Worm (Caenorhabditis elegans) whole organism, L3 larva: Measurements from ENCODE around the gene mev-1.

Experiments
- aly-2 ChIP-seq: fragments of 150-350 bp; optimal IDR thresholded peaks from 2 replicates; lab custom pipeline; 2014; ENCODE audit warnings: missing biosample characterization, missing genetic modification characterization
- ceh-82 ChIP-seq: fragments of 150-350 bp; optimal IDR thresholded peaks from 2 replicates; lab custom pipeline; 2014; ENCODE audit warnings: missing biosample characterization, missing genetic modification characterization
- elt-2 ChIP-seq: sonication (generic microtip); optimal IDR thresholded peaks from 2 replicates; lab custom pipeline; 2016; ENCODE audit warnings: missing genetic modification reagents, mild to moderate bottlenecking, missing genetic modification characterization, missing compliant biosample characterization
- elt-3 ChIP-seq, 3 experiments: fragments of 150-350 bp in 1 of 3; sonication (generic microtip) in 2 of 3; optimal IDR thresholded peaks; 2 replicates in 2 of 3; 4 replicates in 1 of 3; lab custom pipeline; 2014 to 2017; ENCODE audit warnings: missing biosample characterization in 3 of 3, missing genetic modification characterization in 3 of 3
- fkh-10 ChIP-seq: sonication (generic microtip); optimal IDR thresholded peaks from 2 replicates; lab custom pipeline; 2017; ENCODE audit warnings: missing biosample characterization, missing genetic modification reagents, missing genetic modification characterization
- fkh-2 ChIP-seq: fragments of 150-350 bp; optimal IDR thresholded peaks from 2 replicates; lab custom pipeline; 2014; ENCODE audit warnings: missing biosample characterization, missing genetic modification reagents, missing genetic modification characterization
- fos-1 ChIP-seq: fragments of 150-350 bp; optimal IDR thresholded peaks from 2 replicates; lab custom pipeline; 2014; ENCODE audit warnings: missing biosample characterization, missing genetic modification characterization
- jun-1 ChIP-seq: fragments of 150-350 bp; optimal IDR thresholded peaks from 2 replicates; lab custom pipeline; 2014; ENCODE audit warnings: missing biosample characterization, missing genetic modification reagents, missing genetic modification characterization
- lin-39 ChIP-seq: fragments of 150-350 bp; optimal IDR thresholded peaks from 2 replicates; lab custom pipeline; 2018; ENCODE audit warnings: missing biosample characterization, missing genetic modification reagents, missing genetic modification characterization
- mml-1 ChIP-seq: fragments of 150-350 bp; sonication (generic microtip); optimal IDR thresholded peaks from 3 replicates; lab custom pipeline; 2014; ENCODE audit warnings: missing biosample characterization, missing genetic modification characterization
- nhr-76 ChIP-seq: fragments of 150-350 bp; sonication (generic microtip); optimal IDR thresholded peaks from 5 replicates; lab custom pipeline; 2014; ENCODE audit warnings: missing biosample characterization, missing genetic modification characterization
- pqm-1 ChIP-seq: fragments of 150-350 bp; optimal IDR thresholded peaks from 2 replicates; lab custom pipeline; 2017; ENCODE audit warnings: missing biosample characterization, missing genetic modification characterization, inconsistent platforms
- snpc-4 ChIP-seq: fragments of 150-350 bp; optimal IDR thresholded peaks from 2 replicates; lab custom pipeline; 2014; ENCODE audit warnings: missing biosample characterization, missing genetic modification characterization

- TF ChIP-seq fkh-10 (no peak), lin-39 (no peak), ceh-82 (tag; lab: Kevin White, UChicago) (no peak), fos-1 (peak; percentile 46), jun-1 (tag; lab: Kevin White, UChicago) (peak; percentile 34), fkh-2 (tag; lab: Kevin White, UChicago) (no peak), mml-1 (no peak), nhr-76 (tag; lab: Kevin White, UChicago) (no peak), elt-2 (tag; lab: Kevin White, UChicago) (no peak), elt-3 (tag; optimal IDR thresholded peaks at IDR 0.05; lab: Kevin White, UChicago) (no peak), snpc-4 (tag; lab: Kevin White, UChicago) (no peak), aly-2 (tag; lab: Kevin White, UChicago) (no peak), pqm-1 (tag; lab: Kevin White, UChicago) (peak; percentile 24)
Measured at ce11 chrIII:10328565-10329541, 5.2 kb upstream of the mev-1 start.
